Worm (Caenorhabditis elegans) whole organism, L4 larva: ENCODE data around the gene jbts-14.

Experiments used
- D1046.2 ChIP-seq: fragments of 200-800 bp; sonication (Bioruptor generic); IDR thresholded peaks from 2 replicates; pipeline ENCODE4 v1.3.6; 2022; ENCODE audit warnings: missing genetic modification characterization, missing compliant biosample characterization
- F37D6.2 ChIP-seq: sonication (generic microtip); optimal IDR thresholded peaks from 2 replicates; lab custom pipeline; 2016; ENCODE audit warnings: mild to moderate bottlenecking, missing genetic modification characterization, missing compliant biosample characterization
- T20F7.1 ChIP-seq: fragments of 200-800 bp; sonication (Bioruptor generic); optimal IDR thresholded peaks from 2 replicates; lab custom pipeline; 2018; ENCODE audit warnings: mild to moderate bottlenecking, missing genetic modification characterization, missing compliant biosample characterization
- Y5F2A.4 ChIP-seq: fragments of 200-800 bp; sonication (Bioruptor generic); optimal IDR thresholded peaks from 2 replicates; lab custom pipeline; 2018; ENCODE audit warnings: mild to moderate bottlenecking, missing genetic modification characterization, missing compliant biosample characterization
- Y75B8A.6 ChIP-seq: fragments of 200-800 bp; sonication (Bioruptor generic); IDR thresholded peaks from 2 replicates; pipeline ENCODE4 v1.3.6; 2022; ENCODE audit warnings: missing genetic modification reagents, missing genetic modification characterization, missing compliant biosample characterization
- ceh-20 ChIP-seq: fragments of 200-800 bp; sonication (Bioruptor generic); IDR thresholded peaks from 2 replicates; pipeline ENCODE4 v1.3.6; 2022; ENCODE audit warnings: missing genetic modification reagents, missing genetic modification characterization, missing compliant biosample characterization
- ceh-62 ChIP-seq: sonication (generic microtip); optimal IDR thresholded peaks from 2 replicates; lab custom pipeline; 2017; ENCODE audit warnings: missing biosample characterization, missing genetic modification characterization
- daf-16 ChIP-seq, 3 experiments: sonication (generic microtip); optimal IDR thresholded peaks; 2 replicates each; lab custom pipeline; 2016 to 2017; ENCODE audit warnings: missing genetic modification characterization in 3 of 3, missing genetic modification reagents in 3 of 3, mild to moderate bottlenecking in 2 of 3, missing compliant biosample characterization in 2 of 3, missing biosample characterization in 1 of 3, moderate library complexity in 1 of 3
- dmd-6 ChIP-seq: fragments of 200-800 bp; sonication (Bioruptor generic); IDR thresholded peaks from 2 replicates; pipeline ENCODE4 v1.3.6; 2022; ENCODE audit warnings: missing genetic modification reagents, missing genetic modification characterization, missing compliant biosample characterization
- dmd-8 ChIP-seq: fragments of 200-800 bp; sonication (Bioruptor generic); IDR thresholded peaks from 2 replicates; pipeline ENCODE4 v1.3.6; 2022; ENCODE audit warnings: missing genetic modification characterization, missing compliant biosample characterization
- dpl-1 ChIP-seq: fragments of 150-350 bp; optimal IDR thresholded peaks from 2 replicates; lab custom pipeline; 2014; ENCODE audit warnings: missing biosample characterization, missing genetic modification reagents, missing genetic modification characterization
- dve-1 ChIP-seq: sonication (generic microtip); optimal IDR thresholded peaks from 2 replicates; lab custom pipeline; 2017; ENCODE audit warnings: antibody characterized with exemption, mild to moderate bottlenecking, missing genetic modification characterization, missing compliant biosample characterization; ENCODE audit not compliant: insufficient read depth
- fos-1 ChIP-seq: fragments of 150-350 bp; optimal IDR thresholded peaks from 2 replicates; lab custom pipeline; 2014; ENCODE audit warnings: missing biosample characterization, missing genetic modification characterization
- gei-8 ChIP-seq: fragments of 200-800 bp; sonication (Bioruptor generic); optimal IDR thresholded peaks from 2 replicates; lab custom pipeline; 2018; ENCODE audit warnings: mild to moderate bottlenecking, missing genetic modification characterization, missing compliant biosample characterization
- hlh-11 ChIP-seq: fragments of 200-800 bp; sonication (Bioruptor generic); optimal IDR thresholded peaks from 2 replicates; lab custom pipeline; 2018; ENCODE audit warnings: mild to moderate bottlenecking, missing genetic modification characterization, missing compliant biosample characterization
- hlh-30 ChIP-seq: sonication (generic microtip); optimal IDR thresholded peaks from 2 replicates; lab custom pipeline; 2017; ENCODE audit warnings: antibody characterized with exemption, mild to moderate bottlenecking, missing genetic modification characterization, missing compliant biosample characterization; ENCODE audit not compliant: insufficient read depth
- jun-1 ChIP-seq: fragments of 150-350 bp; optimal IDR thresholded peaks from 2 replicates; lab custom pipeline; 2014; ENCODE audit warnings: missing biosample characterization, missing genetic modification reagents, missing genetic modification characterization
- lin-29 ChIP-seq: fragments of 200-800 bp; sonication (Bioruptor generic); IDR thresholded peaks from 2 replicates; pipeline ENCODE4 v1.3.6; 2022; ENCODE audit warnings: missing genetic modification reagents, missing genetic modification characterization, missing compliant biosample characterization
- lin-39 ChIP-seq: fragments of 150-350 bp; optimal IDR thresholded peaks from 2 replicates; lab custom pipeline; 2014; ENCODE audit warnings: missing biosample characterization, missing genetic modification reagents, missing genetic modification characterization
- lir-3 ChIP-seq: sonication (generic microtip); optimal IDR thresholded peaks from 2 replicates; lab custom pipeline; 2016; ENCODE audit warnings: mild to moderate bottlenecking, missing genetic modification characterization, missing compliant biosample characterization
- lsy-2 ChIP-seq, 2 experiments: fragments of 150-350 bp in 1 of 2; sonication (generic microtip) in 1 of 2; optimal IDR thresholded peaks; 2 replicates each; lab custom pipeline; 2014 to 2017; ENCODE audit warnings: missing biosample characterization in 2 of 2, missing genetic modification characterization in 2 of 2
- madf-9 ChIP-seq: fragments of 200-800 bp; sonication (Bioruptor generic); conservative IDR thresholded peaks from 2 replicates; pipeline ENCODE4 v1.3.6; 2022; ENCODE audit warnings: missing genetic modification reagents, missing genetic modification characterization, missing compliant biosample characterization
- mdl-1 ChIP-seq, 2 experiments: fragments of 150-350 bp in 1 of 2; sonication (generic microtip) in 1 of 2; optimal IDR thresholded peaks; 2 replicates each; lab custom pipeline; 2014 to 2017; ENCODE audit warnings: missing biosample characterization in 2 of 2, missing genetic modification characterization in 2 of 2
- mdt-29 ChIP-seq: fragments of 200-800 bp; sonication (Bioruptor generic); IDR thresholded peaks from 2 replicates; pipeline ENCODE4 v1.3.6; 2022; ENCODE audit warnings: missing genetic modification reagents, missing genetic modification characterization, missing compliant biosample characterization
- mep-1 ChIP-seq: fragments of 150-350 bp; sonication (generic microtip); optimal IDR thresholded peaks from 3 replicates; lab custom pipeline; 2014; ENCODE audit warnings: missing biosample characterization, missing genetic modification characterization
- mes-2 ChIP-seq: sonication (generic microtip); optimal IDR thresholded peaks from 2 replicates; lab custom pipeline; 2016; ENCODE audit warnings: missing genotype, mild to moderate bottlenecking, missing genetic modification characterization, missing compliant biosample characterization; ENCODE audit not compliant: poor library complexity, severe bottlenecking
- mxl-2 ChIP-seq: fragments of 200-800 bp; sonication (Bioruptor generic); conservative IDR thresholded peaks from 2 replicates; pipeline ENCODE4 v1.3.6; 2022; ENCODE audit warnings: missing genetic modification reagents, missing genetic modification characterization, missing compliant biosample characterization
- mxl-3 ChIP-seq: fragments of 200-800 bp; sonication (Bioruptor generic); optimal IDR thresholded peaks from 2 replicates; lab custom pipeline; 2018; ENCODE audit warnings: mild to moderate bottlenecking, missing genetic modification characterization, missing compliant biosample characterization
- nhr-102 ChIP-seq: sonication (generic microtip); optimal IDR thresholded peaks from 2 replicates; lab custom pipeline; 2016; ENCODE audit warnings: mild to moderate bottlenecking, missing genetic modification characterization, moderate library complexity, missing compliant biosample characterization
- nhr-25 ChIP-seq: sonication (generic microtip); optimal IDR thresholded peaks from 2 replicates; lab custom pipeline; 2017; ENCODE audit warnings: missing genetic modification characterization, mild to moderate bottlenecking, missing compliant biosample characterization, antibody characterized with exemption, moderate library complexity, borderline replicate concordance; ENCODE audit not compliant: insufficient read depth
- nhr-28 ChIP-seq: fragments of 150-350 bp; optimal IDR thresholded peaks from 2 replicates; lab custom pipeline; 2014; ENCODE audit warnings: missing biosample characterization, missing genetic modification characterization
- nhr-42 ChIP-seq: fragments of 200-800 bp; sonication (Bioruptor generic); IDR thresholded peaks from 2 replicates; pipeline ENCODE4 v1.3.6; 2022; ENCODE audit warnings: missing genetic modification characterization, missing compliant biosample characterization
- nhr-48 ChIP-seq: sonication (generic microtip); optimal IDR thresholded peaks from 2 replicates; lab custom pipeline; 2016; ENCODE audit warnings: mild to moderate bottlenecking, missing genetic modification characterization, missing compliant biosample characterization
- nhr-77 ChIP-seq: fragments of 150-350 bp; optimal IDR thresholded peaks from 2 replicates; lab custom pipeline; 2014; ENCODE audit warnings: missing biosample characterization, missing genetic modification characterization
- php-3 ChIP-seq: fragments of 200-800 bp; sonication (Bioruptor generic); IDR thresholded peaks from 2 replicates; pipeline ENCODE4 v1.3.6; 2022; ENCODE audit warnings: missing genetic modification reagents, missing genetic modification characterization, missing compliant biosample characterization
- pqm-1 ChIP-seq: sonication (generic microtip); optimal IDR thresholded peaks from 2 replicates; lab custom pipeline; 2017; ENCODE audit warnings: missing biosample characterization, missing genetic modification characterization
- saeg-2 ChIP-seq: fragments of 200-800 bp; sonication (Bioruptor generic); IDR thresholded peaks from 2 replicates; pipeline ENCODE4 v1.3.6; 2022; ENCODE audit warnings: missing genetic modification reagents, missing genetic modification characterization, missing compliant biosample characterization
- skn-1 ChIP-seq: fragments of 150-350 bp; optimal IDR thresholded peaks from 2 replicates; lab custom pipeline; 2014; ENCODE audit warnings: missing biosample characterization, missing genetic modification characterization
- tra-1 ChIP-seq: fragments of 200-800 bp; sonication (Bioruptor generic); IDR thresholded peaks from 2 replicates; pipeline ENCODE4 v1.3.6; 2022; ENCODE audit warnings: missing genetic modification reagents, missing genetic modification characterization, missing compliant biosample characterization
- unc-62 ChIP-seq, 3 experiments: fragments of 150-350 bp in 1 of 3; sonication (generic microtip); optimal IDR thresholded peaks in 2 of 3; peaks in 1 of 3; 1 replicate in 1 of 3; 2 replicates in 2 of 3; lab custom pipeline; 2014 to 2017; ENCODE audit warnings: missing biosample characterization in 3 of 3, missing genetic modification characterization in 3 of 3, missing genetic modification reagents in 3 of 3, missing genotype in 1 of 3
- zfp-3 ChIP-seq: fragments of 200-800 bp; sonication (Bioruptor generic); conservative IDR thresholded peaks from 2 replicates; pipeline ENCODE4 v1.3.6; 2022; ENCODE audit warnings: missing genetic modification reagents, missing genetic modification characterization, missing compliant biosample characterization

Gene jbts-14

ce11 chrX:8672760-8673159 is 31.3 kb upstream of the jbts-14 start, which contains the start of the genes K09E2.2 and K09E2.3:
TSS of gene K09E2.2 (plus strand) at chrX:8673060.
TSS of gene K09E2.3 (plus strand) at chrX:8673084.
- TF ChIP-seq nhr-42 (GFP tag; lab: Robert Waterston, UW) (no peak), lin-29 (GFP tag; lab: Robert Waterston, UW) (no peak), dpl-1 (GFP tag; lab: Kevin White, UChicago) (no peak), lir-3 (tag; lab: Kevin White, UChicago) (no peak), Y5F2A.4 (GFP tag; lab: Kevin White, UChicago) (no peak), mdt-29 (GFP tag; lab: Robert Waterston, UW) (no peak), skn-1 (tag; lab: Kevin White, UChicago) (no peak), ceh-62 (tag; lab: Kevin White, UChicago) (no peak), gei-8 (no peak), nhr-25 (tag; lab: Kevin White, UChicago) (no peak), zfp-3 (no peak), mxl-3 (no peak), fos-1 (tag; lab: Kevin White, UChicago) (no peak), dmd-8 (GFP tag; lab: Robert Waterston, UW) (no peak)

ce11 chrX:8674514-8674913 is 29.6 kb upstream of the jbts-14 start:
- TF ChIP-seq nhr-77 (tag; lab: Kevin White, UChicago) (peak; percentile 57), lsy-2 (tag; optimal IDR thresholded peaks at IDR 0.05; lab: Kevin White, UChicago) (peak in 1 of 2 experiments; percentile 12), php-3 (GFP tag; lab: Robert Waterston, UW) (peak; percentile 59), mes-2 (tag; lab: Kevin White, UChicago) (peak; percentile 12), dmd-8 (GFP tag; lab: Robert Waterston, UW) (no peak), madf-9 (GFP tag; lab: Robert Waterston, UW) (no peak), hlh-11 (tag; lab: Kevin White, UChicago) (peak; percentile 81), nhr-28 (tag; lab: Kevin White, UChicago) (peak; percentile 65), ceh-20 (GFP tag; lab: Robert Waterston, UW) (peak; percentile 42; the same call in 1 of the 2 replicates), Y75B8A.6 (no peak), dve-1 (tag; lab: Kevin White, UChicago) (peak; percentile 93), unc-62 (GFP tag; optimal IDR thresholded peaks at IDR 0.05 in 1 of 2; lab: Kevin White, UChicago) (peak in 1 of 2 experiments; percentile 59), unc-62 (tag; optimal IDR thresholded peaks at IDR 0.05; lab: Kevin White, UChicago) (no peak), D1046.2 (GFP tag; lab: Robert Waterston, UW) (no peak), mxl-3 (peak; percentile 72), daf-16 (GFP tag; optimal IDR thresholded peaks at IDR 0.05; lab: Kevin White, UChicago) (no peak), daf-16 (tag; optimal IDR thresholded peaks at IDR 0.05; lab: Kevin White, UChicago) (peak; percentile 88), mdl-1 (tag; optimal IDR thresholded peaks at IDR 0.05; lab: Kevin White, UChicago) (peak in 1 of 2 experiments; percentile 78), T20F7.1 (peak; percentile 14), lin-39 (tag; lab: Kevin White, UChicago) (no peak), mdt-29 (GFP tag; lab: Robert Waterston, UW) (peak; percentile 44; the same call in 1 of the 2 replicates), dpl-1 (GFP tag; lab: Kevin White, UChicago) (peak; percentile 10), mep-1 (tag; lab: Kevin White, UChicago) (peak; percentile 53), mxl-2 (GFP tag; lab: Robert Waterston, UW) (no peak), hlh-30 (peak; percentile 95), dmd-6 (GFP tag; lab: Robert Waterston, UW) (peak; percentile 91), saeg-2 (GFP tag; lab: Robert Waterston, UW) (no peak), F37D6.2 (tag; lab: Kevin White, UChicago) (no peak), jun-1 (tag; lab: Kevin White, UChicago) (no peak), nhr-48 (tag; lab: Kevin White, UChicago) (peak; percentile 68), tra-1 (GFP tag; lab: Robert Waterston, UW) (peak; percentile 77), pqm-1 (peak; percentile 29), nhr-102 (peak; percentile 53)
